Worm (Caenorhabditis elegans) whole organism, late embryonic: ENCODE data around the gene sel-12.

Source experiments
- Y22D7AL.16 ChIP-seq: sonication (generic microtip); optimal IDR thresholded peaks from 2 replicates; lab custom pipeline; 2016; ENCODE audit warnings: missing genetic modification characterization, missing compliant biosample characterization
- ama-1 ChIP-seq: fragments of 150-350 bp; optimal IDR thresholded peaks from 2 replicates; lab custom pipeline; 2014
- ceh-18 ChIP-seq: sonication (generic microtip); optimal IDR thresholded peaks from 2 replicates; lab custom pipeline; 2016; ENCODE audit warnings: missing genetic modification characterization, missing compliant biosample characterization
- ceh-22 ChIP-seq: sonication (generic microtip); optimal IDR thresholded peaks from 2 replicates; lab custom pipeline; 2017; ENCODE audit warnings: missing biosample characterization, missing genetic modification characterization
- mec-3 ChIP-seq: sonication (generic microtip); optimal IDR thresholded peaks from 2 replicates; lab custom pipeline; 2016; ENCODE audit warnings: borderline replicate concordance, missing genetic modification characterization, missing compliant biosample characterization
- nfya-1 ChIP-seq: sonication (generic microtip); optimal IDR thresholded peaks from 2 replicates; lab custom pipeline; 2017; ENCODE audit warnings: missing genetic modification characterization, mild to moderate bottlenecking, missing compliant biosample characterization, antibody characterized with exemption, moderate library complexity
- nhr-11 ChIP-seq: fragments of 150-350 bp; optimal IDR thresholded peaks from 2 replicates; lab custom pipeline; 2014; ENCODE audit warnings: missing biosample characterization, missing genetic modification characterization
- unc-3 ChIP-seq, 2 experiments: fragments of 200-800 bp in 1 of 2; sonication (Bioruptor generic) in 1 of 2; sonication (generic microtip) in 1 of 2; conservative IDR thresholded peaks in 1 of 2; optimal IDR thresholded peaks in 1 of 2; 2 replicates each; pipeline versions ENCODE4 v1.3.6 to Lab custom; 2016 to 2022; ENCODE audit warnings: missing compliant biosample characterization in 2 of 2, missing genetic modification characterization in 2 of 2, missing genetic modification reagents in 1 of 2

DNA sequence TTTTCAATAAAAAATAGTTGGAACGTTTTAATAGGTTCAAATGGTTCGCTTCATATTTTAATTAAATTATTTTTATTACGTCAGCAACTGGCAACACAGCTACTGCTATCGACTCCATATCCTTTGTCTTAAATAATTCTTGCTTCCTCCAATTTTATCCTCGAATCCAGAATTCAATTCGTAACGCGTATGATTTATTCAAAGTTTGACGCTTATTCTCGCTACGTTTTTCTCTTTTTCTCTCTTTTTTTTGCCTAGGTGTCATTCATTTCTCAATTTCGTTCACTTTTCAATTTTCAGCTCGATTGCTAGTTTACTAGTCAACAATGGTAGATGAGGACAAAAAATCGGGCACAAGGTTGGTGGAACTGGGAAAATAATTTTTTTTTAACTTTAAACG, 34.8 kb downstream of the sel-12 start, which contains the start of gene arr-1:
- TF ChIP-seq ceh-22 (tag; lab: Kevin White, UChicago) (no peak), ama-1 (lab: Kevin White, UChicago) (no peak), Y22D7AL.16 (tag; lab: Kevin White, UChicago) (no peak), nfya-1 (no peak), unc-3 (GFP tag; conservative IDR thresholded peaks at IDR 0.05; lab: Robert Waterston, UW) (no peak), unc-3 (tag; optimal IDR thresholded peaks at IDR 0.05; lab: Kevin White, UChicago) (no peak), mec-3 (tag; lab: Kevin White, UChicago) (no peak), nhr-11 (tag; lab: Kevin White, UChicago) (no peak), ceh-18 (tag; lab: Kevin White, UChicago) (no peak)
